Fruit fly (Drosophila melanogaster) whole organism, embryonic: ENCODE results near the gene CG4586.

Experiments used
- Atf-2 ChIP-seq: fragments of 200-800 bp; sonication (Bioruptor generic); optimal IDR thresholded peaks from 2 replicates; lab custom pipeline; 2016; ENCODE audit warnings: missing biosample characterization, missing genetic modification characterization
- CG11398 ChIP-seq: fragments of 200-800 bp; sonication (Bioruptor generic); optimal IDR thresholded peaks from 2 replicates; lab custom pipeline; 2016; ENCODE audit warnings: missing biosample characterization, missing genetic modification characterization
- CG11560 ChIP-seq: fragments of 200-800 bp; sonication (Bioruptor generic); IDR thresholded peaks from 3 replicates; pipeline ENCODE4 v1.3.6; 2022; ENCODE audit warnings: missing biosample characterization, missing genetic modification characterization
- CG12071 ChIP-seq: fragments of 200-800 bp; sonication (Bioruptor generic); optimal IDR thresholded peaks from 3 replicates; lab custom pipeline; 2018; ENCODE audit warnings: missing biosample characterization, mild to moderate bottlenecking, missing genetic modification characterization
- CG12155 ChIP-seq: fragments of 200-800 bp; sonication (Bioruptor generic); optimal IDR thresholded peaks from 3 replicates; lab custom pipeline; 2016; ENCODE audit warnings: missing biosample characterization, missing genetic modification characterization
- CG12299 ChIP-seq: fragments of 200-800 bp; sonication (Bioruptor generic); optimal IDR thresholded peaks from 2 replicates; lab custom pipeline; 2018; ENCODE audit warnings: missing biosample characterization, mild to moderate bottlenecking, missing genetic modification characterization
- CG14710 ChIP-seq: fragments of 200-800 bp; sonication (Bioruptor generic); optimal IDR thresholded peaks from 3 replicates; lab custom pipeline; 2019; ENCODE audit warnings: missing biosample characterization, mild to moderate bottlenecking, missing genetic modification characterization, moderate library complexity
- CG17186 ChIP-seq: fragments of 200-800 bp; sonication (Bioruptor generic); optimal IDR thresholded peaks from 3 replicates; lab custom pipeline; 2017; ENCODE audit warnings: missing biosample characterization, missing genetic modification reagents, missing genetic modification characterization
- CG17361 ChIP-seq: fragments of 200-800 bp; sonication (Bioruptor generic); IDR thresholded peaks from 3 replicates; pipeline ENCODE4 v1.3.6; 2022; ENCODE audit warnings: missing biosample characterization, missing genetic modification characterization
- CG17829 ChIP-seq: fragments of 200-800 bp; optimal IDR thresholded peaks from 2 replicates; lab custom pipeline; 2019; ENCODE audit warnings: missing biosample characterization, mild to moderate bottlenecking, missing genetic modification characterization, moderate library complexity
- CG2120 ChIP-seq: fragments of 200-800 bp; sonication (Bioruptor generic); optimal IDR thresholded peaks from 3 replicates; lab custom pipeline; 2016; ENCODE audit warnings: missing biosample characterization, missing genetic modification characterization
- CG2129 ChIP-seq: fragments of 200-800 bp; sonication (Bioruptor generic); IDR thresholded peaks from 2 replicates; pipeline ENCODE4 v1.3.6; 2022; ENCODE audit warnings: missing biosample characterization, missing genetic modification characterization; ENCODE audit not compliant: partially characterized antibody
- CG31224 ChIP-seq: fragments of 200-800 bp; sonication (Bioruptor generic); IDR thresholded peaks from 2 replicates; pipeline ENCODE4 v1.3.6; 2022; ENCODE audit warnings: missing biosample characterization, missing genetic modification characterization
- CG4707 ChIP-seq: fragments of 200-800 bp; sonication (Bioruptor generic); optimal IDR thresholded peaks from 2 replicates; lab custom pipeline; 2018; ENCODE audit warnings: missing biosample characterization, mild to moderate bottlenecking, missing genetic modification characterization, moderate library complexity
- CG5180 ChIP-seq: fragments of 200-800 bp; sonication (Bioruptor generic); optimal IDR thresholded peaks from 3 replicates; lab custom pipeline; 2017; ENCODE audit warnings: missing biosample characterization, missing genetic modification characterization, mild to moderate bottlenecking, moderate library complexity, missing genetic modification reagents
- CG6654 ChIP-seq: fragments of 200-800 bp; sonication (Bioruptor generic); optimal IDR thresholded peaks from 2 replicates; lab custom pipeline; 2017; ENCODE audit warnings: missing biosample characterization, mild to moderate bottlenecking, missing genetic modification characterization
- CG6765 ChIP-seq: fragments of 200-800 bp; sonication (Bioruptor generic); optimal IDR thresholded peaks from 3 replicates; lab custom pipeline; 2017; ENCODE audit warnings: missing biosample characterization, mild to moderate bottlenecking, missing genetic modification characterization
- CG9437 ChIP-seq: fragments of 200-800 bp; sonication (Bioruptor generic); optimal IDR thresholded peaks from 2 replicates; lab custom pipeline; 2018; ENCODE audit warnings: missing biosample characterization, mild to moderate bottlenecking, missing genetic modification characterization
- CG9727 ChIP-seq: fragments of 200-800 bp; sonication (Bioruptor generic); optimal IDR thresholded peaks from 3 replicates; lab custom pipeline; 2017; ENCODE audit warnings: missing biosample characterization, mild to moderate bottlenecking, missing genetic modification characterization
- CHES-1-like ChIP-seq: fragments of 200-800 bp; sonication (Bioruptor generic); optimal IDR thresholded peaks from 2 replicates; lab custom pipeline; 2016; ENCODE audit warnings: missing biosample characterization, missing genetic modification characterization
- Doc3 ChIP-seq: fragments of 200-800 bp; sonication (Bioruptor generic); IDR thresholded peaks from 3 replicates; pipeline ENCODE4 v1.3.6; 2022; ENCODE audit warnings: missing biosample characterization, missing genetic modification characterization; ENCODE audit not compliant: partially characterized antibody
- Fer2 ChIP-seq: fragments of 200-800 bp; sonication (Bioruptor generic); optimal IDR thresholded peaks from 2 replicates; lab custom pipeline; 2018; ENCODE audit warnings: missing biosample characterization, mild to moderate bottlenecking, missing genetic modification characterization, moderate library complexity
- Fer3 ChIP-seq: fragments of 200-800 bp; sonication (Bioruptor generic); optimal IDR thresholded peaks from 2 replicates; lab custom pipeline; 2018; ENCODE audit warnings: missing biosample characterization, mild to moderate bottlenecking, missing genetic modification characterization, moderate library complexity
- HHEX ChIP-seq: fragments of 200-800 bp; sonication (Bioruptor generic); optimal IDR thresholded peaks from 3 replicates; lab custom pipeline; 2017; ENCODE audit warnings: missing biosample characterization, mild to moderate bottlenecking, missing genetic modification characterization, missing genetic modification reagents
- Hand ChIP-seq: fragments of 200-800 bp; sonication (Bioruptor generic); optimal IDR thresholded peaks from 2 replicates; lab custom pipeline; 2017; ENCODE audit warnings: mild to moderate bottlenecking, missing biosample characterization, missing genetic modification reagents, missing genetic modification characterization
- Nf-YC ChIP-seq: fragments of 200-800 bp; optimal IDR thresholded peaks from 3 replicates; lab custom pipeline; 2019; ENCODE audit warnings: missing biosample characterization, mild to moderate bottlenecking, missing genetic modification characterization, moderate library complexity
- NfI ChIP-seq: fragments of 200-800 bp; sonication (Bioruptor generic); optimal IDR thresholded peaks from 3 replicates; lab custom pipeline; 2018; ENCODE audit warnings: missing biosample characterization, mild to moderate bottlenecking, missing genetic modification characterization, moderate library complexity
- Oaz ChIP-seq: fragments of 200-800 bp; sonication (Bioruptor generic); IDR thresholded peaks from 2 replicates; pipeline ENCODE4 v1.3.6; 2022; ENCODE audit warnings: missing biosample characterization, missing genetic modification characterization
- amos ChIP-seq: fragments of 200-800 bp; sonication (Bioruptor generic); IDR thresholded peaks from 2 replicates; pipeline ENCODE4 v1.3.6; 2022; ENCODE audit warnings: missing biosample characterization, missing genetic modification characterization; ENCODE audit not compliant: partially characterized antibody
- btn ChIP-seq: fragments of 200-800 bp; sonication (Bioruptor generic); optimal IDR thresholded peaks from 2 replicates; lab custom pipeline; 2016; ENCODE audit warnings: missing biosample characterization, missing genetic modification characterization
- chinmo ChIP-seq: fragments of 200-800 bp; sonication (Bioruptor generic); IDR thresholded peaks from 4 replicates; pipeline ENCODE4 v1.3.6; 2022; ENCODE audit warnings: missing biosample characterization, missing genetic modification characterization; ENCODE audit not compliant: partially characterized antibody
- chm ChIP-seq: fragments of 200-800 bp; sonication (Bioruptor generic); IDR thresholded peaks from 2 replicates; pipeline ENCODE4 v1.3.6; 2022; ENCODE audit warnings: missing biosample characterization, missing genetic modification characterization
- cwo ChIP-seq: fragments of 200-800 bp; sonication (Bioruptor generic); optimal IDR thresholded peaks from 3 replicates; lab custom pipeline; 2017; ENCODE audit warnings: missing biosample characterization, missing genetic modification characterization, mild to moderate bottlenecking, moderate library complexity, missing genetic modification reagents
- dan ChIP-seq: fragments of 200-800 bp; sonication (Bioruptor generic); IDR thresholded peaks from 2 replicates; pipeline ENCODE4 v1.3.6; 2022; ENCODE audit warnings: missing biosample characterization, missing genetic modification characterization
- danr ChIP-seq: fragments of 200-800 bp; sonication (Bioruptor generic); IDR thresholded peaks from 2 replicates; pipeline ENCODE4 v1.3.6; 2022; ENCODE audit warnings: missing biosample characterization, missing genetic modification characterization
- dysf ChIP-seq: fragments of 200-800 bp; sonication (Bioruptor generic); IDR thresholded peaks from 3 replicates; pipeline ENCODE4 v1.3.6; 2022; ENCODE audit warnings: missing biosample characterization, missing genetic modification characterization
- ftz-f1 ChIP-seq: fragments of 200-800 bp; sonication (Bioruptor generic); optimal IDR thresholded peaks from 2 replicates; lab custom pipeline; 2016; ENCODE audit warnings: missing biosample characterization, missing genetic modification characterization
- gfzf ChIP-seq: fragments of 200-800 bp; sonication (Bioruptor generic); optimal IDR thresholded peaks from 2 replicates; lab custom pipeline; 2016; ENCODE audit warnings: missing biosample characterization, mild to moderate bottlenecking, missing genetic modification characterization, moderate library complexity
- ken ChIP-seq: fragments of 200-800 bp; sonication (Bioruptor generic); IDR thresholded peaks from 3 replicates; pipeline ENCODE4 v1.3.6; 2022; ENCODE audit warnings: missing biosample characterization, missing genetic modification characterization
- lilli ChIP-seq: fragments of 200-800 bp; sonication (Bioruptor generic); optimal IDR thresholded peaks from 3 replicates; lab custom pipeline; 2016; ENCODE audit warnings: missing biosample characterization, missing genetic modification characterization
- lov ChIP-seq, 2 experiments: fragments of 200-800 bp in 1 of 2; fragments of >200 bp in 1 of 2; sonication (Bioruptor generic) in 1 of 2; IDR thresholded peaks in 1 of 2; optimal IDR thresholded peaks in 1 of 2; 2 replicates in 1 of 2; 3 replicates in 1 of 2; pipeline versions ENCODE4 v1.3.6 to Lab custom; 2017 to 2022; ENCODE audit warnings: missing biosample characterization in 1 of 2, missing genetic modification characterization in 1 of 2
- mirr ChIP-seq: fragments of 200-800 bp; sonication (Bioruptor generic); optimal IDR thresholded peaks from 3 replicates; lab custom pipeline; 2018; ENCODE audit warnings: missing biosample characterization, mild to moderate bottlenecking, missing genetic modification characterization
- nmo ChIP-seq: fragments of 200-800 bp; sonication (Bioruptor generic); optimal IDR thresholded peaks from 2 replicates; lab custom pipeline; 2018; ENCODE audit warnings: missing biosample characterization, mild to moderate bottlenecking, missing genetic modification characterization, moderate library complexity
- psq ChIP-seq: fragments of 200-800 bp; sonication (Bioruptor generic); optimal IDR thresholded peaks from 2 replicates; lab custom pipeline; 2017; ENCODE audit warnings: missing biosample characterization, missing genetic modification characterization
- pzg ChIP-seq: fragments of 200-800 bp; sonication (Bioruptor generic); optimal IDR thresholded peaks from 3 replicates; lab custom pipeline; 2018; ENCODE audit warnings: missing biosample characterization, mild to moderate bottlenecking, missing genetic modification characterization, moderate library complexity
- schlank ChIP-seq: fragments of 200-800 bp; sonication (Bioruptor generic); optimal IDR thresholded peaks from 2 replicates; lab custom pipeline; 2018; ENCODE audit warnings: missing biosample characterization, mild to moderate bottlenecking, missing genetic modification characterization
- sima ChIP-seq: fragments of 200-800 bp; sonication (Bioruptor generic); optimal IDR thresholded peaks from 2 replicates; lab custom pipeline; 2016; ENCODE audit warnings: missing biosample characterization, missing genetic modification characterization
- ssp ChIP-seq: fragments of 200-800 bp; sonication (Bioruptor generic); IDR thresholded peaks from 2 replicates; pipeline ENCODE4 v1.3.6; 2022; ENCODE audit warnings: missing biosample characterization, missing genetic modification characterization
- zf30C ChIP-seq: fragments of 200-800 bp; sonication (Bioruptor generic); optimal IDR thresholded peaks from 3 replicates; lab custom pipeline; 2018; ENCODE audit warnings: missing biosample characterization, mild to moderate bottlenecking, missing genetic modification characterization

Gene CG4586

DNA sequence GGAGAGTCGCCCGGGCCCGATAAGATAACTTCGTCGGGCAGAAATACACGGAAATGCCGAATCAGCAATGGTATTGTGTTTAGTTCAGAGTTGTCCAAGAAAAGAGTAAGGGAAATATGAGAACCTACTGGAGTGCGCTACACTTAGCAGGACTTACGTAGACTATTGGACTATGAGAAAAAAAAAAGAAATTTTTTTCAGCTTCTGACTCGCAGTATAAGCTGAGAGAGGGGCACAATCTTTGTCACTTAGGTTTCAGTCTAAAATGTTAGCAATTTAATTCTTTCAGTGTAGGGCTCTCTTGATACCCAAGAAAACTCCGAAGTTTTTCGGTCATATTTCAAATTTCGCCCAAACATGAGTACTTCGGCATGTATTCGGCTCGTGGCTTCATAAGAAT is 24.0 kb downstream of the CG4586 start (continued):
- TF ChIP-seq Oaz (GFP tag; lab: Robert Waterston, UW) (peak; percentile 69), zf30C (GFP tag; lab: Kevin White, UChicago) (peak; percentile 76), Hand (GFP tag; lab: Kevin White, UChicago) (peak; percentile 23), Fer3 (tag; lab: Kevin White, UChicago) (peak; percentile 67), dysf (GFP tag; lab: Robert Waterston, UW) (peak; percentile 88), dan (GFP tag; lab: Robert Waterston, UW) (0 out of 2 replicates have a peak, but pooled peaks have one; percentile 22), lov (optimal IDR thresholded peaks at IDR 0.05; lab: Kevin White, UChicago) (no peak), lov (GFP tag; IDR thresholded peaks at IDR 0.05; lab: Robert Waterston, UW) (0 out of 3 replicates have a peak, but pooled peaks have one; percentile 32), CG9727 (GFP tag; lab: Kevin White, UChicago) (peak; percentile 67), CG5180 (GFP tag; lab: Kevin White, UChicago) (peak; percentile 41), btn (peak; percentile 35), CG11398 (GFP tag; lab: Kevin White, UChicago) (peak; percentile 53), pzg (GFP tag; lab: Kevin White, UChicago) (no peak), Fer2 (tag; lab: Kevin White, UChicago) (peak; percentile 10), gfzf (GFP tag; lab: Kevin White, UChicago) (no peak), lilli (peak; percentile 75), chm (peak; percentile 77), CG12071 (GFP tag; lab: Kevin White, UChicago) (peak; percentile 31), CHES-1-like (GFP tag; lab: Kevin White, UChicago) (peak; percentile 70), amos (GFP tag; lab: Robert Waterston, UW) (no peak), Nf-YC (tag; lab: Kevin White, UChicago) (no peak), cwo (GFP tag; lab: Kevin White, UChicago) (peak; percentile 49), CG14710 (peak; percentile 35), CG31224 (GFP tag; lab: Robert Waterston, UW) (peak; percentile 69), psq (no peak), CG4707 (no peak), CG6765 (GFP tag; lab: Kevin White, UChicago) (no peak), mirr (GFP tag; lab: Kevin White, UChicago) (no peak), CG12155 (GFP tag; lab: Kevin White, UChicago) (peak; percentile 69), CG11560 (tag; lab: Robert Waterston, UW) (peak; percentile 61; the same call in 1 of the 3 replicates), Doc3 (GFP tag; lab: Robert Waterston, UW) (no peak), CG2120 (peak; percentile 85), ftz-f1 (GFP tag; lab: Kevin White, UChicago) (no peak), CG17361 (GFP tag; lab: Robert Waterston, UW) (peak; percentile 75), CG17186 (no peak), nmo (peak; percentile 75), danr (GFP tag; lab: Robert Waterston, UW) (peak; percentile 64), schlank (tag; lab: Kevin White, UChicago) (peak; percentile 30), NfI (GFP tag; lab: Kevin White, UChicago) (peak; percentile 61), chinmo (0 out of 4 replicates have a peak, but pooled peaks have one; percentile 3), ssp (GFP tag; lab: Robert Waterston, UW) (peak; percentile 53), HHEX (GFP tag; lab: Kevin White, UChicago) (peak; percentile 49), CG2129 (GFP tag; lab: Robert Waterston, UW) (no peak), CG12299 (tag; lab: Kevin White, UChicago) (peak; percentile 45), sima (GFP tag; lab: Kevin White, UChicago) (no peak), CG17829 (no peak), ken (peak; percentile 78; the same call in 2 of the 3 replicates), CG9437 (GFP tag; lab: Kevin White, UChicago) (no peak), Atf-2 (GFP tag; lab: Kevin White, UChicago) (peak; percentile 46), CG6654 (GFP tag; lab: Kevin White, UChicago) (peak; percentile 38)
